Worm (Caenorhabditis elegans) whole organism, L4 larva: Measurements from ENCODE around the gene W02A2.12.

ENCODE experiments used
- D1046.2 ChIP-seq: fragments of 200-800 bp; sonication (Bioruptor generic); IDR thresholded peaks from 2 replicates; pipeline ENCODE4 v1.3.6; 2022; ENCODE audit warnings: missing genetic modification characterization, missing compliant biosample characterization
- F37D6.2 ChIP-seq: sonication (generic microtip); optimal IDR thresholded peaks from 2 replicates; lab custom pipeline; 2016; ENCODE audit warnings: mild to moderate bottlenecking, missing genetic modification characterization, missing compliant biosample characterization
- F49E8.2 ChIP-seq: sonication (generic microtip); optimal IDR thresholded peaks from 2 replicates; lab custom pipeline; 2016; ENCODE audit warnings: missing compliant biosample characterization, mild to moderate bottlenecking, missing genetic modification characterization, borderline replicate concordance
- T20F7.1 ChIP-seq: fragments of 200-800 bp; sonication (Bioruptor generic); optimal IDR thresholded peaks from 2 replicates; lab custom pipeline; 2018; ENCODE audit warnings: mild to moderate bottlenecking, missing genetic modification characterization, missing compliant biosample characterization
- Y105C5A.15 ChIP-seq: fragments of 200-800 bp; sonication (Bioruptor generic); IDR thresholded peaks from 2 replicates; pipeline ENCODE4 v1.3.6; 2022; ENCODE audit warnings: missing genetic modification characterization, missing compliant biosample characterization
- Y48G9A.11 ChIP-seq: fragments of 200-800 bp; sonication (Bioruptor generic); IDR thresholded peaks from 2 replicates; pipeline ENCODE4 v1.3.6; 2022; ENCODE audit warnings: missing genetic modification reagents, missing genetic modification characterization, missing compliant biosample characterization
- Y5F2A.4 ChIP-seq: fragments of 200-800 bp; sonication (Bioruptor generic); optimal IDR thresholded peaks from 2 replicates; lab custom pipeline; 2018; ENCODE audit warnings: mild to moderate bottlenecking, missing genetic modification characterization, missing compliant biosample characterization
- Y75B8A.6 ChIP-seq: fragments of 200-800 bp; sonication (Bioruptor generic); IDR thresholded peaks from 2 replicates; pipeline ENCODE4 v1.3.6; 2022; ENCODE audit warnings: missing genetic modification reagents, missing genetic modification characterization, missing compliant biosample characterization
- ZK337.2 ChIP-seq: fragments of 200-800 bp; sonication (Bioruptor generic); IDR thresholded peaks from 2 replicates; pipeline ENCODE4 v1.3.6; 2022; ENCODE audit warnings: missing genetic modification reagents, missing genetic modification characterization, missing compliant biosample characterization
- ZK546.5 ChIP-seq, 2 experiments: sonication (generic microtip); optimal IDR thresholded peaks; 2 replicates each; lab custom pipeline; 2017; ENCODE audit warnings: missing biosample characterization in 2 of 2, missing genetic modification characterization in 2 of 2
- ceh-44 ChIP-seq: fragments of 200-800 bp; sonication (Bioruptor generic); IDR thresholded peaks from 2 replicates; pipeline ENCODE4 v1.3.6; 2022; ENCODE audit warnings: missing genetic modification reagents, missing genetic modification characterization, missing compliant biosample characterization
- ctbp-1 ChIP-seq: fragments of 200-800 bp; sonication (Bioruptor generic); IDR thresholded peaks from 2 replicates; pipeline ENCODE4 v1.3.6; 2022; ENCODE audit warnings: missing genetic modification reagents, missing genetic modification characterization, missing compliant biosample characterization
- daf-19 ChIP-seq: fragments of 200-800 bp; sonication (Bioruptor generic); conservative IDR thresholded peaks from 2 replicates; pipeline ENCODE4 v1.3.6; 2022; ENCODE audit warnings: missing genetic modification characterization, missing compliant biosample characterization
- daf-8 ChIP-seq: fragments of 200-800 bp; sonication (Bioruptor generic); IDR thresholded peaks from 2 replicates; pipeline ENCODE4 v1.3.6; 2022; ENCODE audit warnings: missing genetic modification characterization, missing compliant biosample characterization
- duxl-1 ChIP-seq: sonication (generic microtip); optimal IDR thresholded peaks from 2 replicates; lab custom pipeline; 2016; ENCODE audit warnings: mild to moderate bottlenecking, missing genetic modification characterization, moderate library complexity, missing compliant biosample characterization; ENCODE audit not compliant: poor library complexity
- egl-27 ChIP-seq: sonication (generic microtip); optimal IDR thresholded peaks from 3 replicates; lab custom pipeline; 2017; ENCODE audit warnings: missing biosample characterization, missing genetic modification reagents, missing genetic modification characterization
- egl-43 ChIP-seq: fragments of 200-800 bp; sonication (Bioruptor generic); IDR thresholded peaks from 2 replicates; pipeline ENCODE4 v1.3.6; 2022; ENCODE audit warnings: missing genetic modification reagents, missing genetic modification characterization, missing compliant biosample characterization
- hlh-30 ChIP-seq: sonication (generic microtip); optimal IDR thresholded peaks from 2 replicates; lab custom pipeline; 2017; ENCODE audit warnings: antibody characterized with exemption, mild to moderate bottlenecking, missing genetic modification characterization, missing compliant biosample characterization; ENCODE audit not compliant: insufficient read depth
- lin-15B ChIP-seq: fragments of 150-350 bp; sonication (generic microtip); optimal IDR thresholded peaks from 3 replicates; lab custom pipeline; 2014; ENCODE audit warnings: missing biosample characterization, missing genetic modification characterization
- lin-29 ChIP-seq: fragments of 200-800 bp; sonication (Bioruptor generic); IDR thresholded peaks from 2 replicates; pipeline ENCODE4 v1.3.6; 2022; ENCODE audit warnings: missing genetic modification reagents, missing genetic modification characterization, missing compliant biosample characterization
- lin-39 ChIP-seq: fragments of 150-350 bp; optimal IDR thresholded peaks from 2 replicates; lab custom pipeline; 2014; ENCODE audit warnings: missing biosample characterization, missing genetic modification reagents, missing genetic modification characterization
- lir-3 ChIP-seq: sonication (generic microtip); optimal IDR thresholded peaks from 2 replicates; lab custom pipeline; 2016; ENCODE audit warnings: mild to moderate bottlenecking, missing genetic modification characterization, missing compliant biosample characterization
- lsy-2 ChIP-seq, 2 experiments: fragments of 150-350 bp in 1 of 2; sonication (generic microtip) in 1 of 2; optimal IDR thresholded peaks; 2 replicates each; lab custom pipeline; 2014 to 2017; ENCODE audit warnings: missing biosample characterization in 2 of 2, missing genetic modification characterization in 2 of 2
- mdt-29 ChIP-seq: fragments of 200-800 bp; sonication (Bioruptor generic); IDR thresholded peaks from 2 replicates; pipeline ENCODE4 v1.3.6; 2022; ENCODE audit warnings: missing genetic modification reagents, missing genetic modification characterization, missing compliant biosample characterization
- mes-2 ChIP-seq: sonication (generic microtip); optimal IDR thresholded peaks from 2 replicates; lab custom pipeline; 2016; ENCODE audit warnings: missing genotype, mild to moderate bottlenecking, missing genetic modification characterization, missing compliant biosample characterization; ENCODE audit not compliant: poor library complexity, severe bottlenecking
- mxl-2 ChIP-seq: fragments of 200-800 bp; sonication (Bioruptor generic); conservative IDR thresholded peaks from 2 replicates; pipeline ENCODE4 v1.3.6; 2022; ENCODE audit warnings: missing genetic modification reagents, missing genetic modification characterization, missing compliant biosample characterization
- nhr-111 ChIP-seq: fragments of 200-800 bp; sonication (Bioruptor generic); optimal IDR thresholded peaks from 2 replicates; lab custom pipeline; 2018; ENCODE audit warnings: mild to moderate bottlenecking, missing genetic modification characterization, missing compliant biosample characterization
- nhr-237 ChIP-seq: sonication (generic microtip); optimal IDR thresholded peaks from 2 replicates; lab custom pipeline; 2017; ENCODE audit warnings: missing biosample characterization, missing genetic modification characterization
- nhr-41 ChIP-seq: fragments of 200-800 bp; sonication (Bioruptor generic); IDR thresholded peaks from 2 replicates; pipeline ENCODE4 v1.3.6; 2022; ENCODE audit warnings: missing genetic modification reagents, missing genetic modification characterization, missing compliant biosample characterization
- nhr-42 ChIP-seq: fragments of 200-800 bp; sonication (Bioruptor generic); IDR thresholded peaks from 2 replicates; pipeline ENCODE4 v1.3.6; 2022; ENCODE audit warnings: missing genetic modification characterization, missing compliant biosample characterization
- php-3 ChIP-seq: fragments of 200-800 bp; sonication (Bioruptor generic); IDR thresholded peaks from 2 replicates; pipeline ENCODE4 v1.3.6; 2022; ENCODE audit warnings: missing genetic modification reagents, missing genetic modification characterization, missing compliant biosample characterization
- snpc-1.2 ChIP-seq: fragments of 200-800 bp; sonication (Bioruptor generic); IDR thresholded peaks from 2 replicates; pipeline ENCODE4 v1.3.6; 2022; ENCODE audit warnings: missing genetic modification reagents, missing genetic modification characterization, missing compliant biosample characterization
- snpc-4 ChIP-seq: fragments of 150-350 bp; optimal IDR thresholded peaks from 2 replicates; lab custom pipeline; 2014; ENCODE audit warnings: missing biosample characterization, missing genetic modification characterization
- tag-97 ChIP-seq: fragments of 200-800 bp; sonication (Bioruptor generic); IDR thresholded peaks from 2 replicates; pipeline ENCODE4 v1.3.6; 2022; ENCODE audit warnings: missing genetic modification characterization, missing compliant biosample characterization
- unc-130 ChIP-seq: sonication (generic microtip); optimal IDR thresholded peaks from 2 replicates; lab custom pipeline; 2016; ENCODE audit warnings: missing genetic modification reagents, missing genetic modification characterization, missing compliant biosample characterization
- unc-62 ChIP-seq, 3 experiments: fragments of 150-350 bp in 1 of 3; sonication (generic microtip); optimal IDR thresholded peaks in 2 of 3; peaks in 1 of 3; 1 replicate in 1 of 3; 2 replicates in 2 of 3; lab custom pipeline; 2014 to 2017; ENCODE audit warnings: missing biosample characterization in 3 of 3, missing genetic modification characterization in 3 of 3, missing genetic modification reagents in 3 of 3, missing genotype in 1 of 3
- vab-7 ChIP-seq: fragments of 200-800 bp; sonication (Bioruptor generic); IDR thresholded peaks from 2 replicates; pipeline ENCODE4 v1.3.6; 2022; ENCODE audit warnings: missing genetic modification reagents, missing genetic modification characterization, missing compliant biosample characterization
- zfp-2 ChIP-seq: sonication (generic microtip); optimal IDR thresholded peaks from 2 replicates; lab custom pipeline; 2016; ENCODE audit warnings: mild to moderate bottlenecking, missing genetic modification characterization, missing compliant biosample characterization
- zip-11 ChIP-seq: fragments of 200-800 bp; sonication (Bioruptor generic); IDR thresholded peaks from 2 replicates; pipeline ENCODE4 v1.3.6; 2022; ENCODE audit warnings: missing genetic modification characterization, missing compliant biosample characterization
- zip-2 ChIP-seq: fragments of 150-350 bp; optimal IDR thresholded peaks from 2 replicates; lab custom pipeline; 2014; ENCODE audit warnings: missing biosample characterization, missing genetic modification characterization
- ztf-11 ChIP-seq: fragments of 150-350 bp; optimal IDR thresholded peaks from 2 replicates; lab custom pipeline; 2014; ENCODE audit warnings: missing biosample characterization, missing genetic modification characterization
- ztf-7 ChIP-seq: fragments of 150-350 bp; optimal IDR thresholded peaks from 2 replicates; lab custom pipeline; 2014; ENCODE audit warnings: missing biosample characterization, missing genetic modification characterization

W02A2.12 gene

DNA sequence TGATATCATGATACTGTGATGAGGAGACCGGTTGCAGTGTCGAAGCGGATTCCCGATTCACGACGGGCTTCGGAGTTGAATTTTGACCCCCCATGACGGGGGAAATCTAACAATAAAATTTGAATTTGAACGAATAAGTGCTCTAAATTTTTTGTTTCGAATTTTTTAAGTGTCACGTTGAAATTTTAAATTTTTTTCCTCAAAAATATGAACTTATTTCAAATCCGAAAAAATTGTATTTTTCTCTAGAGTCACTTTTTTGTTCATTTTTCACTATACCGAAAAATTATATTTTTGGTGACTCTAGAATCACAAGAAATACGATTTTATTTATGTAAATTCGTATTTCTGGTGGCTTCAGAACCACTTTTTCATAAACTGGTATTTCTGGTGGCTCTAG, 9.9 kb upstream of the W02A2.12 start, which contains the start of gene W02A2.8:
Gene W02A2.8, minus strand, starts transcription at position 101 of the 400 bp plus-strand sequence.
- no peak for TF ChIP-seq lir-3
- TF ChIP-seq duxl-1, result no peak
- no peak for TF ChIP-seq egl-43 (GFP tag; lab: Robert Waterston, UW)
- no peak for TF ChIP-seq egl-27 (tag; lab: Kevin White, UChicago)
- no peak for TF ChIP-seq Y5F2A.4 (GFP tag; lab: Kevin White, UChicago)
- 0 out of 2 replicates have a peak, but pooled peaks have one; percentile 11 for TF ChIP-seq ZK337.2 (GFP tag; lab: Robert Waterston, UW)
- TF ChIP-seq zfp-2 (tag; lab: Kevin White, UChicago), result no peak
- TF ChIP-seq nhr-42 (GFP tag; lab: Robert Waterston, UW), result no peak

DNA sequence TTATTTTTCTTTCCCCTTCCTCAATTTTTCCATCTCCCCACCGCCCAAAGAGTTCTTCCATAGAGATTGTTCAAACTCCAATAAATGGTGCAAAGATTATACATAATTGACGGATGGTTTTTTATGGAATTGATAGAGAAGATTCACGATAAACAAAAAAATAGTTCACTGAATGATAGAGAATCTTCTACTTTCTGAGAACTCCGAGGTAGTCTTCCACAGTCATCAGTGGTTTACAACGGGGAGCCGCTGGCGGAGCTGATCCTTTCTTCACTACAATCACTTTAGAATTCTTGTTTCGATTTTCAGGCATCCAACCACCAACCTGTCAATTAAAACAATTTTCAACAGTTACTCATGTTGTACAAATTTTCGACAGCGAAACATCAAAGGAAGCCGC, 7.4 kb upstream of the W02A2.12 start:
- no peak for TF ChIP-seq F37D6.2 (tag; lab: Kevin White, UChicago)
- no peak for TF ChIP-seq snpc-4 (tag; lab: Kevin White, UChicago)
- TF ChIP-seq tag-97, result no peak
- no peak for TF ChIP-seq nhr-42 (GFP tag; lab: Robert Waterston, UW)
- no peak for TF ChIP-seq lin-39 (tag; lab: Kevin White, UChicago)
- TF ChIP-seq ZK546.5 (tag; optimal IDR thresholded peaks at IDR 0.05; lab: Kevin White, UChicago), result no peak
- no peak for TF ChIP-seq lsy-2 (tag; optimal IDR thresholded peaks at IDR 0.05; lab: Kevin White, UChicago)
- no peak for TF ChIP-seq ztf-7 (tag; lab: Kevin White, UChicago)
- no peak for TF ChIP-seq Y75B8A.6 (GFP tag; lab: Robert Waterston, UW)
- TF ChIP-seq lin-29 (GFP tag; lab: Robert Waterston, UW), result no peak
- TF ChIP-seq mdt-29 (GFP tag; lab: Robert Waterston, UW), result no peak
- TF ChIP-seq T20F7.1 (GFP tag; lab: Kevin White, UChicago), result no peak
- no peak for TF ChIP-seq zfp-2 (tag; lab: Kevin White, UChicago)
- TF ChIP-seq nhr-111 (GFP tag; lab: Kevin White, UChicago), result no peak
- TF ChIP-seq zip-11 (GFP tag; lab: Robert Waterston, UW), result no peak
- TF ChIP-seq unc-130, result no peak
- no peak for TF ChIP-seq ztf-11 (tag; lab: Kevin White, UChicago)
- TF ChIP-seq mes-2 (tag; lab: Kevin White, UChicago), result no peak

DNA sequence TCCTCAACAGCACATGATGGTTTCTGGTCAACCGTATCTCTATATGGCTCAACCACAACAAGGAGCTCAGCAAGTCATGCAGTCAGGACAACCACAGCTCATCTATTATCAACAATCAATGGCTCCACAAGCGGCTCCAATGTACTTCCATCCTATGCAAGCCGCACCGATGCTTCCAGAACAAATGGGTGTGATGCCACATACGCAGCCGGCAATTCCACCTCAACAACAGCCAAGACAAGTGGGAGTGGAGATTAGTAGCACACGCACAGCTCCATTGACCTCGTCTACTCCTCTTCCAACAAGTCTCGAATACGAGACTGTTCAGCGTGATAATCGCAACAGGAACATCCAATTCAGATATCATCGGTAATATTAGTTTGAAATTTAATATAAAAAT, 5.4 kb upstream of the W02A2.12 start:
- no peak for TF ChIP-seq zip-2
- TF ChIP-seq ceh-44 (GFP tag; lab: Robert Waterston, UW), result no peak

DNA sequence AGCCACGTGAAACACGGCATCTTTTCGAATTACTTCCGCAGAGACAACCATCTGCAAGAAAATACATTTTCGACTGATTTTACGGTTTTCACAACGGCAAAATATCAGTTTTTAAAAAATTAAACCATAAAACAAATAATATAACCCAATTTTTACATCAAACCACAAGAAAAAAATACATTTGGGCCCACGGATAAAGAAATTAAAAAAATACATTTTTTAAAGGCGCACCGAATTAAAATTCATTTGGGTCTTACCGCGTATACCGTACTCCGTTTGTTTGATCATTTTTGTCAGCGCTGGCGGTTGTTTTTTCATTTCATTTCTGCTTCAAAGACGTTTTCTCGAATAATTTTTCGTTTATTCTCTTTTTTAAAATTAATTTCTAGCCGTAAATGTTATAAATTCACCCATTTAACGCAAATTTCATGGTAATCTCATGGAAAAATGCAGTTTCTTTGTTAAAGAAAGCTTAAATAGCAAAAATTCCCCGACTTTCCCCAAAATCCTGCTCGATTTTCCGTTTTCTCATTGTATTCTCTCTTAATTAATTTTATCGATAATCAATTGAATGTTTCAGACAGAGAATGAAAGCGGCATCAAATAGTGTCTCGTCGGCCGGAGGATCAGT, 4.6 kb upstream of the W02A2.12 start, which contains the start of the genes rec-8 and mex-5:
Gene rec-8, minus strand, starts transcription at position 51 of the 631 bp plus-strand sequence.
Gene mex-5, plus strand, starts transcription at position 581 of the 631 bp plus-strand sequence.
- TF ChIP-seq F49E8.2 (tag; lab: Kevin White, UChicago) (peak; percentile 22), Y48G9A.11 (GFP tag; lab: Robert Waterston, UW) (0 out of 2 replicates have a peak, but pooled peaks have one; percentile 8), snpc-1.2 (peak; percentile 69), ztf-7 (tag; lab: Kevin White, UChicago) (no peak), lin-15B (tag; lab: Kevin White, UChicago) (no peak), unc-62 (GFP tag; optimal IDR thresholded peaks at IDR 0.05 in 1 of 2; lab: Kevin White, UChicago) (peak in 1 of 2 experiments; percentile 70), unc-62 (tag; optimal IDR thresholded peaks at IDR 0.05; lab: Kevin White, UChicago) (no peak), unc-130 (peak; percentile 91)

DNA sequence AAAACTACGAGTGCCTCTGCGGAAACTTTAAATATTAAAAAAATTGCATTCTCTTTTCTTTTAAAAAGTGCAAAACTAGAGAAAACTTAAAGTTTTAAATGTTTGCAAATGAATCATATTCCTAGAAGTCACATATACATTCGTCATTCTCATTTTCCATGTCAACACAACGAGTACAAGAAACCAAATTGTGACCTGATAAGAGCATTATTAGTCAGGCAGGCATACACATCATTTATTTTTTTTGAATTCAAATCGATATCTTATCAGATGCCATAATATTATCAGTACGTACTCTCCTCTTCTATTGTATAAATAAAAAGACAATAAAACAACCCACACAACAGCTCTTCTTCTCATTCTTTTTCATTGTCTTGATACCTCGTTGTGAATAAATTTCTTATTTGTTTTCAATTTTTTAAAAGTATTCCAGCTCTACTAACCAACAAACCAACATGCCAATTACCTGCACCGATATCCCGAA, 1.4 kb downstream of the W02A2.12 start, which contains the start of gene W02A2.9:
Gene W02A2.9, plus strand, starts transcription at position 434 of the 484 bp plus-strand sequence.
- TF ChIP-seq D1046.2 (GFP tag; lab: Robert Waterston, UW), result no peak
- TF ChIP-seq mxl-2 (GFP tag; lab: Robert Waterston, UW), result no peak
- TF ChIP-seq Y105C5A.15 (GFP tag; lab: Robert Waterston, UW), result no peak
- TF ChIP-seq ctbp-1 (GFP tag; lab: Robert Waterston, UW), result no peak
- no peak for TF ChIP-seq hlh-30 (tag; lab: Kevin White, UChicago)
- no peak for TF ChIP-seq zip-11 (GFP tag; lab: Robert Waterston, UW)
- no peak for TF ChIP-seq nhr-42 (GFP tag; lab: Robert Waterston, UW)
- TF ChIP-seq php-3 (GFP tag; lab: Robert Waterston, UW), result 0 out of 2 replicates have a peak, but pooled peaks have one; percentile 28
- TF ChIP-seq nhr-41 (GFP tag; lab: Robert Waterston, UW), result no peak
- no peak for TF ChIP-seq daf-8 (GFP tag; lab: Robert Waterston, UW)
- TF ChIP-seq daf-19 (GFP tag; lab: Robert Waterston, UW), result no peak
- no peak for TF ChIP-seq nhr-237 (tag; lab: Kevin White, UChicago)
- no peak for TF ChIP-seq lir-3
- TF ChIP-seq vab-7 (GFP tag; lab: Robert Waterston, UW), result no peak
